Worm (Caenorhabditis elegans) whole organism, L4 larva: Measurements from ENCODE around the gene cdd-1.

Experiments used
- D1046.2 ChIP-seq: fragments of 200-800 bp; sonication (Bioruptor generic); IDR thresholded peaks from 2 replicates; pipeline ENCODE4 v1.3.6; 2022; ENCODE audit warnings: missing genetic modification characterization, missing compliant biosample characterization
- T20F7.1 ChIP-seq: fragments of 200-800 bp; sonication (Bioruptor generic); optimal IDR thresholded peaks from 2 replicates; lab custom pipeline; 2018; ENCODE audit warnings: mild to moderate bottlenecking, missing genetic modification characterization, missing compliant biosample characterization
- T26A8.4 ChIP-seq: fragments of 200-800 bp; sonication (Bioruptor generic); IDR thresholded peaks from 2 replicates; pipeline ENCODE4 v1.3.6; 2022; ENCODE audit warnings: missing genetic modification characterization, missing compliant biosample characterization
- Y5F2A.4 ChIP-seq: fragments of 200-800 bp; sonication (Bioruptor generic); optimal IDR thresholded peaks from 2 replicates; lab custom pipeline; 2018; ENCODE audit warnings: mild to moderate bottlenecking, missing genetic modification characterization, missing compliant biosample characterization
- ZK337.2 ChIP-seq: fragments of 200-800 bp; sonication (Bioruptor generic); IDR thresholded peaks from 2 replicates; pipeline ENCODE4 v1.3.6; 2022; ENCODE audit warnings: missing genetic modification reagents, missing genetic modification characterization, missing compliant biosample characterization
- aly-2 ChIP-seq: sonication (generic microtip); optimal IDR thresholded peaks from 2 replicates; lab custom pipeline; 2018; ENCODE audit warnings: missing biosample characterization, missing genetic modification characterization
- ceh-20 ChIP-seq: fragments of 200-800 bp; sonication (Bioruptor generic); IDR thresholded peaks from 2 replicates; pipeline ENCODE4 v1.3.6; 2022; ENCODE audit warnings: missing genetic modification reagents, missing genetic modification characterization, missing compliant biosample characterization
- ceh-32 ChIP-seq: sonication (generic microtip); optimal IDR thresholded peaks from 2 replicates; lab custom pipeline; 2016; ENCODE audit warnings: mild to moderate bottlenecking, missing genetic modification characterization, missing compliant biosample characterization; ENCODE audit not compliant: poor library complexity
- ceh-44 ChIP-seq: fragments of 200-800 bp; sonication (Bioruptor generic); IDR thresholded peaks from 2 replicates; pipeline ENCODE4 v1.3.6; 2022; ENCODE audit warnings: missing genetic modification reagents, missing genetic modification characterization, missing compliant biosample characterization
- cey-2 ChIP-seq: sonication (generic microtip); optimal IDR thresholded peaks from 3 replicates; lab custom pipeline; 2017; ENCODE audit warnings: missing genetic modification characterization, mild to moderate bottlenecking, missing compliant biosample characterization, antibody characterized with exemption, borderline replicate concordance; ENCODE audit not compliant: insufficient read depth
- daf-16 ChIP-seq, 3 experiments: sonication (generic microtip); optimal IDR thresholded peaks; 2 replicates each; lab custom pipeline; 2016 to 2017; ENCODE audit warnings: missing genetic modification characterization in 3 of 3, missing genetic modification reagents in 3 of 3, mild to moderate bottlenecking in 2 of 3, missing compliant biosample characterization in 2 of 3, missing biosample characterization in 1 of 3, moderate library complexity in 1 of 3
- dmd-6 ChIP-seq: fragments of 200-800 bp; sonication (Bioruptor generic); IDR thresholded peaks from 2 replicates; pipeline ENCODE4 v1.3.6; 2022; ENCODE audit warnings: missing genetic modification reagents, missing genetic modification characterization, missing compliant biosample characterization
- dmd-8 ChIP-seq: fragments of 200-800 bp; sonication (Bioruptor generic); IDR thresholded peaks from 2 replicates; pipeline ENCODE4 v1.3.6; 2022; ENCODE audit warnings: missing genetic modification characterization, missing compliant biosample characterization
- dve-1 ChIP-seq: sonication (generic microtip); optimal IDR thresholded peaks from 2 replicates; lab custom pipeline; 2017; ENCODE audit warnings: antibody characterized with exemption, mild to moderate bottlenecking, missing genetic modification characterization, missing compliant biosample characterization; ENCODE audit not compliant: insufficient read depth
- egl-27 ChIP-seq: sonication (generic microtip); optimal IDR thresholded peaks from 3 replicates; lab custom pipeline; 2017; ENCODE audit warnings: missing biosample characterization, missing genetic modification reagents, missing genetic modification characterization
- fkh-10 ChIP-seq: fragments of 150-350 bp; optimal IDR thresholded peaks from 2 replicates; lab custom pipeline; 2014; ENCODE audit warnings: missing biosample characterization, missing genetic modification reagents, missing genetic modification characterization
- fos-1 ChIP-seq: fragments of 150-350 bp; optimal IDR thresholded peaks from 2 replicates; lab custom pipeline; 2014; ENCODE audit warnings: missing biosample characterization, missing genetic modification characterization
- hlh-11 ChIP-seq: fragments of 200-800 bp; sonication (Bioruptor generic); optimal IDR thresholded peaks from 2 replicates; lab custom pipeline; 2018; ENCODE audit warnings: mild to moderate bottlenecking, missing genetic modification characterization, missing compliant biosample characterization
- hlh-30 ChIP-seq: sonication (generic microtip); optimal IDR thresholded peaks from 2 replicates; lab custom pipeline; 2017; ENCODE audit warnings: antibody characterized with exemption, mild to moderate bottlenecking, missing genetic modification characterization, missing compliant biosample characterization; ENCODE audit not compliant: insufficient read depth
- lin-13 ChIP-seq: fragments of 150-350 bp; optimal IDR thresholded peaks from 2 replicates; lab custom pipeline; 2014; ENCODE audit warnings: missing biosample characterization, missing genetic modification reagents, missing genetic modification characterization
- lin-29 ChIP-seq: fragments of 200-800 bp; sonication (Bioruptor generic); IDR thresholded peaks from 2 replicates; pipeline ENCODE4 v1.3.6; 2022; ENCODE audit warnings: missing genetic modification reagents, missing genetic modification characterization, missing compliant biosample characterization
- lin-39 ChIP-seq: fragments of 150-350 bp; optimal IDR thresholded peaks from 2 replicates; lab custom pipeline; 2014; ENCODE audit warnings: missing biosample characterization, missing genetic modification reagents, missing genetic modification characterization
- lsy-2 ChIP-seq, 2 experiments: fragments of 150-350 bp in 1 of 2; sonication (generic microtip) in 1 of 2; optimal IDR thresholded peaks; 2 replicates each; lab custom pipeline; 2014 to 2017; ENCODE audit warnings: missing biosample characterization in 2 of 2, missing genetic modification characterization in 2 of 2
- mdl-1 ChIP-seq, 2 experiments: fragments of 150-350 bp in 1 of 2; sonication (generic microtip) in 1 of 2; optimal IDR thresholded peaks; 2 replicates each; lab custom pipeline; 2014 to 2017; ENCODE audit warnings: missing biosample characterization in 2 of 2, missing genetic modification characterization in 2 of 2
- mdt-29 ChIP-seq: fragments of 200-800 bp; sonication (Bioruptor generic); IDR thresholded peaks from 2 replicates; pipeline ENCODE4 v1.3.6; 2022; ENCODE audit warnings: missing genetic modification reagents, missing genetic modification characterization, missing compliant biosample characterization
- mxl-3 ChIP-seq: fragments of 200-800 bp; sonication (Bioruptor generic); optimal IDR thresholded peaks from 2 replicates; lab custom pipeline; 2018; ENCODE audit warnings: mild to moderate bottlenecking, missing genetic modification characterization, missing compliant biosample characterization
- nhr-102 ChIP-seq: sonication (generic microtip); optimal IDR thresholded peaks from 2 replicates; lab custom pipeline; 2016; ENCODE audit warnings: mild to moderate bottlenecking, missing genetic modification characterization, moderate library complexity, missing compliant biosample characterization
- nhr-11 ChIP-seq: fragments of 150-350 bp; optimal IDR thresholded peaks from 2 replicates; lab custom pipeline; 2014; ENCODE audit warnings: missing biosample characterization, missing genetic modification characterization
- nhr-237 ChIP-seq: sonication (generic microtip); optimal IDR thresholded peaks from 2 replicates; lab custom pipeline; 2017; ENCODE audit warnings: missing biosample characterization, missing genetic modification characterization
- nhr-28 ChIP-seq: fragments of 150-350 bp; optimal IDR thresholded peaks from 2 replicates; lab custom pipeline; 2014; ENCODE audit warnings: missing biosample characterization, missing genetic modification characterization
- nhr-48 ChIP-seq: sonication (generic microtip); optimal IDR thresholded peaks from 2 replicates; lab custom pipeline; 2016; ENCODE audit warnings: mild to moderate bottlenecking, missing genetic modification characterization, missing compliant biosample characterization
- nhr-76 ChIP-seq: fragments of 150-350 bp; optimal IDR thresholded peaks from 2 replicates; lab custom pipeline; 2014; ENCODE audit warnings: missing biosample characterization, missing genetic modification characterization
- nhr-77 ChIP-seq: fragments of 150-350 bp; optimal IDR thresholded peaks from 2 replicates; lab custom pipeline; 2014; ENCODE audit warnings: missing biosample characterization, missing genetic modification characterization
- pha-4 ChIP-seq, 2 experiments: fragments of 150-350 bp in 1 of 2; fragments of 200-800 bp in 1 of 2; sonication (Bioruptor generic) in 1 of 2; IDR thresholded peaks in 1 of 2; optimal IDR thresholded peaks in 1 of 2; 2 replicates each; pipeline versions ENCODE4 v1.3.6 to Lab custom; 2014 to 2022; ENCODE audit warnings: missing genetic modification characterization in 2 of 2, missing genetic modification reagents in 2 of 2, missing biosample characterization in 1 of 2, missing compliant biosample characterization in 1 of 2
- php-3 ChIP-seq: fragments of 200-800 bp; sonication (Bioruptor generic); IDR thresholded peaks from 2 replicates; pipeline ENCODE4 v1.3.6; 2022; ENCODE audit warnings: missing genetic modification reagents, missing genetic modification characterization, missing compliant biosample characterization
- pqm-1 ChIP-seq: sonication (generic microtip); optimal IDR thresholded peaks from 2 replicates; lab custom pipeline; 2017; ENCODE audit warnings: missing biosample characterization, missing genetic modification characterization
- set-16 ChIP-seq: fragments of 200-800 bp; sonication (Bioruptor generic); IDR thresholded peaks from 2 replicates; pipeline ENCODE4 v1.3.6; 2022; ENCODE audit warnings: missing genetic modification reagents, missing genetic modification characterization, missing compliant biosample characterization
- snpc-4 ChIP-seq: fragments of 150-350 bp; optimal IDR thresholded peaks from 2 replicates; lab custom pipeline; 2014; ENCODE audit warnings: missing biosample characterization, missing genetic modification characterization
- spr-3 ChIP-seq: fragments of 200-800 bp; sonication (Bioruptor generic); optimal IDR thresholded peaks from 2 replicates; lab custom pipeline; 2018; ENCODE audit warnings: mild to moderate bottlenecking, missing genetic modification characterization, missing compliant biosample characterization
- tag-97 ChIP-seq: fragments of 200-800 bp; sonication (Bioruptor generic); IDR thresholded peaks from 2 replicates; pipeline ENCODE4 v1.3.6; 2022; ENCODE audit warnings: missing genetic modification characterization, missing compliant biosample characterization
- tra-1 ChIP-seq: fragments of 200-800 bp; sonication (Bioruptor generic); IDR thresholded peaks from 2 replicates; pipeline ENCODE4 v1.3.6; 2022; ENCODE audit warnings: missing genetic modification reagents, missing genetic modification characterization, missing compliant biosample characterization
- unc-130 ChIP-seq: sonication (generic microtip); optimal IDR thresholded peaks from 2 replicates; lab custom pipeline; 2016; ENCODE audit warnings: missing genetic modification reagents, missing genetic modification characterization, missing compliant biosample characterization
- vab-7 ChIP-seq: fragments of 200-800 bp; sonication (Bioruptor generic); IDR thresholded peaks from 2 replicates; pipeline ENCODE4 v1.3.6; 2022; ENCODE audit warnings: missing genetic modification reagents, missing genetic modification characterization, missing compliant biosample characterization
- zfp-3 ChIP-seq: fragments of 200-800 bp; sonication (Bioruptor generic); conservative IDR thresholded peaks from 2 replicates; pipeline ENCODE4 v1.3.6; 2022; ENCODE audit warnings: missing genetic modification reagents, missing genetic modification characterization, missing compliant biosample characterization
- ztf-7 ChIP-seq: fragments of 150-350 bp; optimal IDR thresholded peaks from 2 replicates; lab custom pipeline; 2014; ENCODE audit warnings: missing biosample characterization, missing genetic modification characterization

Gene cdd-1

ce11 chrX:8243116-8243515 lies 32.2 kb upstream of the cdd-1 start (continued):
- TF ChIP-seq lsy-2 (tag; optimal IDR thresholded peaks at IDR 0.05; lab: Kevin White, UChicago) (peak in 1 of 2 experiments; percentile 40), T26A8.4 (GFP tag; lab: Robert Waterston, UW) (no peak; the same call in 1 of the 2 replicates), spr-3 (no peak), fos-1 (tag; lab: Kevin White, UChicago) (no peak), zfp-3 (no peak), mxl-3 (GFP tag; lab: Kevin White, UChicago) (peak; percentile 91), nhr-48 (tag; lab: Kevin White, UChicago) (peak; percentile 39), dmd-6 (GFP tag; lab: Robert Waterston, UW) (peak; percentile 97)
- TF ChIP-seq, all 104 proteins: peak for 23

ce11 chrX:8241906-8242305 lies 31.0 kb upstream of the cdd-1 start, which contains the start of gene endu-2:
Gene endu-2 (plus strand): TSS chrX:8242301.
- TF ChIP-seq hlh-11 (tag; lab: Kevin White, UChicago) (peak; percentile 61), daf-16 (GFP tag; optimal IDR thresholded peaks at IDR 0.05; lab: Kevin White, UChicago) (no peak), daf-16 (tag; optimal IDR thresholded peaks at IDR 0.05; lab: Kevin White, UChicago) (peak; percentile 57), snpc-4 (no peak), pqm-1 (tag; lab: Kevin White, UChicago) (peak; percentile 33), mxl-3 (GFP tag; lab: Kevin White, UChicago) (peak; percentile 39), hlh-30 (tag; lab: Kevin White, UChicago) (peak; percentile 47), dmd-6 (GFP tag; lab: Robert Waterston, UW) (peak; percentile 83), D1046.2 (GFP tag; lab: Robert Waterston, UW) (no peak), dve-1 (peak; percentile 57), nhr-28 (tag; lab: Kevin White, UChicago) (peak; percentile 26), mdl-1 (tag; optimal IDR thresholded peaks at IDR 0.05; lab: Kevin White, UChicago) (peak in 1 of 2 experiments; percentile 35), aly-2 (tag; lab: Kevin White, UChicago) (no peak)
- TF ChIP-seq, all 104 proteins: peak for 9

- TF ChIP-seq T20F7.1 (GFP tag; lab: Kevin White, UChicago) (no peak), tag-97 (GFP tag; lab: Robert Waterston, UW) (no peak), snpc-4 (no peak), mdt-29 (GFP tag; lab: Robert Waterston, UW) (no peak), egl-27 (tag; lab: Kevin White, UChicago) (no peak), lin-13 (GFP tag; lab: Kevin White, UChicago) (no peak), fkh-10 (GFP tag; lab: Kevin White, UChicago) (no peak), ceh-32 (no peak), vab-7 (GFP tag; lab: Robert Waterston, UW) (no peak), pqm-1 (tag; lab: Kevin White, UChicago) (peak; percentile 73), pha-4 (GFP tag; IDR thresholded peaks at IDR 0.05; lab: Robert Waterston, UW) (no peak), pha-4 (tag; optimal IDR thresholded peaks at IDR 0.05; lab: Kevin White, UChicago) (no peak), nhr-11 (tag; lab: Kevin White, UChicago) (no peak), ztf-7 (tag; lab: Kevin White, UChicago) (no peak), lin-39 (tag; lab: Kevin White, UChicago) (no peak), ZK337.2 (GFP tag; lab: Robert Waterston, UW) (no peak), tra-1 (GFP tag; lab: Robert Waterston, UW) (peak; percentile 44; the same call in 1 of the 2 replicates), unc-130 (GFP tag; lab: Kevin White, UChicago) (no peak), php-3 (GFP tag; lab: Robert Waterston, UW) (peak; percentile 80), set-16 (no peak), cey-2 (tag; lab: Kevin White, UChicago) (no peak), spr-3 (no peak), Y5F2A.4 (GFP tag; lab: Kevin White, UChicago) (no peak), nhr-48 (tag; lab: Kevin White, UChicago) (no peak), nhr-77 (tag; lab: Kevin White, UChicago) (no peak), ceh-20 (0 out of 2 replicates have a peak, but pooled peaks have one; percentile 31), nhr-102 (tag; lab: Kevin White, UChicago) (no peak), dmd-8 (no peak), hlh-11 (tag; lab: Kevin White, UChicago) (peak; percentile 64), ceh-44 (GFP tag; lab: Robert Waterston, UW) (no peak), lin-29 (no peak), nhr-76 (tag; lab: Kevin White, UChicago) (no peak), lsy-2 (tag; optimal IDR thresholded peaks at IDR 0.05; lab: Kevin White, UChicago) (no peak), nhr-237 (no peak), nhr-28 (tag; lab: Kevin White, UChicago) (peak; percentile 75)
Observed at ce11 chrX:8238639-8239055, 27.7 kb upstream of the cdd-1 start.
